Worm (Caenorhabditis elegans) whole organism, L4 larva: ENCODE measurements around the gene F08H9.3.

Experiments
- F26F4.8 ChIP-seq: fragments of 200-800 bp; sonication (Bioruptor generic); conservative IDR thresholded peaks from 2 replicates; pipeline ENCODE4 v1.3.6; 2022; ENCODE audit warnings: missing genetic modification characterization, missing compliant biosample characterization
- F44E2.7 ChIP-seq: fragments of 200-800 bp; sonication (Bioruptor generic); IDR thresholded peaks from 2 replicates; pipeline ENCODE4 v2.1.2; 2022; ENCODE audit warnings: missing genetic modification characterization, missing compliant biosample characterization
- F49E8.2 ChIP-seq: sonication (generic microtip); optimal IDR thresholded peaks from 2 replicates; lab custom pipeline; 2016; ENCODE audit warnings: missing compliant biosample characterization, mild to moderate bottlenecking, missing genetic modification characterization, borderline replicate concordance
- R02D3.7 ChIP-seq: fragments of 150-350 bp; sonication (generic microtip); optimal IDR thresholded peaks from 3 replicates; lab custom pipeline; 2014; ENCODE audit warnings: missing biosample characterization, missing genetic modification characterization
- T26A8.4 ChIP-seq: fragments of 200-800 bp; sonication (Bioruptor generic); IDR thresholded peaks from 2 replicates; pipeline ENCODE4 v1.3.6; 2022; ENCODE audit warnings: missing genetic modification characterization, missing compliant biosample characterization
- Y48G9A.11 ChIP-seq: fragments of 200-800 bp; sonication (Bioruptor generic); IDR thresholded peaks from 2 replicates; pipeline ENCODE4 v1.3.6; 2022; ENCODE audit warnings: missing genetic modification reagents, missing genetic modification characterization, missing compliant biosample characterization
- Y5F2A.4 ChIP-seq: fragments of 200-800 bp; sonication (Bioruptor generic); optimal IDR thresholded peaks from 2 replicates; lab custom pipeline; 2018; ENCODE audit warnings: mild to moderate bottlenecking, missing genetic modification characterization, missing compliant biosample characterization
- Y75B8A.6 ChIP-seq: fragments of 200-800 bp; sonication (Bioruptor generic); IDR thresholded peaks from 2 replicates; pipeline ENCODE4 v1.3.6; 2022; ENCODE audit warnings: missing genetic modification reagents, missing genetic modification characterization, missing compliant biosample characterization
- ZK546.5 ChIP-seq, 2 experiments: sonication (generic microtip); optimal IDR thresholded peaks; 2 replicates each; lab custom pipeline; 2017; ENCODE audit warnings: missing biosample characterization in 2 of 2, missing genetic modification characterization in 2 of 2
- aly-2 ChIP-seq: sonication (generic microtip); optimal IDR thresholded peaks from 2 replicates; lab custom pipeline; 2018; ENCODE audit warnings: missing biosample characterization, missing genetic modification characterization
- arid-1 ChIP-seq: fragments of 200-800 bp; sonication (Bioruptor generic); conservative IDR thresholded peaks from 2 replicates; pipeline ENCODE4 v1.3.6; 2022; ENCODE audit warnings: missing genetic modification reagents, missing genetic modification characterization, missing compliant biosample characterization
- attf-4 ChIP-seq: sonication (generic microtip); optimal IDR thresholded peaks from 3 replicates; lab custom pipeline; 2017; ENCODE audit warnings: missing biosample characterization, missing genetic modification characterization
- ceh-32 ChIP-seq: sonication (generic microtip); optimal IDR thresholded peaks from 2 replicates; lab custom pipeline; 2016; ENCODE audit warnings: mild to moderate bottlenecking, missing genetic modification characterization, missing compliant biosample characterization; ENCODE audit not compliant: poor library complexity
- ceh-62 ChIP-seq: sonication (generic microtip); optimal IDR thresholded peaks from 2 replicates; lab custom pipeline; 2017; ENCODE audit warnings: missing biosample characterization, missing genetic modification characterization
- cey-2 ChIP-seq: sonication (generic microtip); optimal IDR thresholded peaks from 3 replicates; lab custom pipeline; 2017; ENCODE audit warnings: missing genetic modification characterization, mild to moderate bottlenecking, missing compliant biosample characterization, antibody characterized with exemption, borderline replicate concordance; ENCODE audit not compliant: insufficient read depth
- daf-12 ChIP-seq: fragments of 150-350 bp; optimal IDR thresholded peaks from 2 replicates; lab custom pipeline; 2014; ENCODE audit warnings: missing biosample characterization, missing genetic modification reagents, missing genetic modification characterization
- dmd-8 ChIP-seq: fragments of 200-800 bp; sonication (Bioruptor generic); IDR thresholded peaks from 2 replicates; pipeline ENCODE4 v1.3.6; 2022; ENCODE audit warnings: missing genetic modification characterization, missing compliant biosample characterization
- dpl-1 ChIP-seq: fragments of 150-350 bp; optimal IDR thresholded peaks from 2 replicates; lab custom pipeline; 2014; ENCODE audit warnings: missing biosample characterization, missing genetic modification reagents, missing genetic modification characterization
- egl-43 ChIP-seq: fragments of 200-800 bp; sonication (Bioruptor generic); IDR thresholded peaks from 2 replicates; pipeline ENCODE4 v1.3.6; 2022; ENCODE audit warnings: missing genetic modification reagents, missing genetic modification characterization, missing compliant biosample characterization
- hif-1 ChIP-seq, 2 experiments: sonication (generic microtip); optimal IDR thresholded peaks; 2 replicates each; lab custom pipeline; 2016 to 2017; ENCODE audit warnings: missing compliant biosample characterization in 2 of 2, missing genetic modification characterization in 2 of 2, missing genetic modification reagents in 2 of 2, missing genotype in 2 of 2, mild to moderate bottlenecking in 1 of 2
- hlh-30 ChIP-seq: sonication (generic microtip); optimal IDR thresholded peaks from 2 replicates; lab custom pipeline; 2017; ENCODE audit warnings: antibody characterized with exemption, mild to moderate bottlenecking, missing genetic modification characterization, missing compliant biosample characterization; ENCODE audit not compliant: insufficient read depth
- hmg-1.1 ChIP-seq: fragments of 200-800 bp; sonication (Bioruptor generic); IDR thresholded peaks from 2 replicates; pipeline ENCODE4 v1.3.6; 2022; ENCODE audit warnings: missing genetic modification reagents, missing genetic modification characterization, missing compliant biosample characterization
- jun-1 ChIP-seq: fragments of 150-350 bp; optimal IDR thresholded peaks from 2 replicates; lab custom pipeline; 2014; ENCODE audit warnings: missing biosample characterization, missing genetic modification reagents, missing genetic modification characterization
- lin-1 ChIP-seq: fragments of 200-800 bp; sonication (Bioruptor generic); IDR thresholded peaks from 2 replicates; pipeline ENCODE4 v1.3.6; 2022; ENCODE audit warnings: missing genetic modification reagents, missing genetic modification characterization, missing compliant biosample characterization
- lin-15B ChIP-seq: fragments of 150-350 bp; sonication (generic microtip); optimal IDR thresholded peaks from 3 replicates; lab custom pipeline; 2014; ENCODE audit warnings: missing biosample characterization, missing genetic modification characterization
- lin-38 ChIP-seq: fragments of 200-800 bp; sonication (Bioruptor generic); IDR thresholded peaks from 2 replicates; pipeline ENCODE4 v1.3.6; 2022; ENCODE audit warnings: missing genetic modification reagents, missing genetic modification characterization, missing compliant biosample characterization
- madf-5 ChIP-seq, 2 experiments: fragments of 200-800 bp; sonication (Bioruptor generic); IDR thresholded peaks; 2 replicates each; pipeline ENCODE4 v1.3.6; 2022; ENCODE audit warnings: missing compliant biosample characterization in 2 of 2, missing genetic modification characterization in 2 of 2
- mes-2 ChIP-seq: sonication (generic microtip); optimal IDR thresholded peaks from 2 replicates; lab custom pipeline; 2016; ENCODE audit warnings: missing genotype, mild to moderate bottlenecking, missing genetic modification characterization, missing compliant biosample characterization; ENCODE audit not compliant: poor library complexity, severe bottlenecking
- mxl-2 ChIP-seq: fragments of 200-800 bp; sonication (Bioruptor generic); conservative IDR thresholded peaks from 2 replicates; pipeline ENCODE4 v1.3.6; 2022; ENCODE audit warnings: missing genetic modification reagents, missing genetic modification characterization, missing compliant biosample characterization
- nhr-10 ChIP-seq: fragments of 150-350 bp; optimal IDR thresholded peaks from 2 replicates; lab custom pipeline; 2014; ENCODE audit warnings: missing biosample characterization, missing genetic modification characterization
- nhr-102 ChIP-seq: sonication (generic microtip); optimal IDR thresholded peaks from 2 replicates; lab custom pipeline; 2016; ENCODE audit warnings: mild to moderate bottlenecking, missing genetic modification characterization, moderate library complexity, missing compliant biosample characterization
- nhr-237 ChIP-seq: sonication (generic microtip); optimal IDR thresholded peaks from 2 replicates; lab custom pipeline; 2017; ENCODE audit warnings: missing biosample characterization, missing genetic modification characterization
- nhr-25 ChIP-seq: sonication (generic microtip); optimal IDR thresholded peaks from 2 replicates; lab custom pipeline; 2017; ENCODE audit warnings: missing genetic modification characterization, mild to moderate bottlenecking, missing compliant biosample characterization, antibody characterized with exemption, moderate library complexity, borderline replicate concordance; ENCODE audit not compliant: insufficient read depth
- nhr-28 ChIP-seq: fragments of 150-350 bp; optimal IDR thresholded peaks from 2 replicates; lab custom pipeline; 2014; ENCODE audit warnings: missing biosample characterization, missing genetic modification characterization
- nhr-42 ChIP-seq: fragments of 200-800 bp; sonication (Bioruptor generic); IDR thresholded peaks from 2 replicates; pipeline ENCODE4 v1.3.6; 2022; ENCODE audit warnings: missing genetic modification characterization, missing compliant biosample characterization
- pha-4 ChIP-seq, 2 experiments: fragments of 150-350 bp in 1 of 2; fragments of 200-800 bp in 1 of 2; sonication (Bioruptor generic) in 1 of 2; IDR thresholded peaks in 1 of 2; optimal IDR thresholded peaks in 1 of 2; 2 replicates each; pipeline versions ENCODE4 v1.3.6 to Lab custom; 2014 to 2022; ENCODE audit warnings: missing genetic modification characterization in 2 of 2, missing genetic modification reagents in 2 of 2, missing biosample characterization in 1 of 2, missing compliant biosample characterization in 1 of 2
- rbr-2 ChIP-seq: sonication (generic microtip); optimal IDR thresholded peaks from 2 replicates; lab custom pipeline; 2016; ENCODE audit warnings: missing genotype, missing genetic modification characterization, missing compliant biosample characterization
- saeg-2 ChIP-seq: fragments of 200-800 bp; sonication (Bioruptor generic); IDR thresholded peaks from 2 replicates; pipeline ENCODE4 v1.3.6; 2022; ENCODE audit warnings: missing genetic modification reagents, missing genetic modification characterization, missing compliant biosample characterization
- sdz-12 ChIP-seq: fragments of 200-800 bp; sonication (Bioruptor generic); optimal IDR thresholded peaks from 2 replicates; lab custom pipeline; 2018; ENCODE audit warnings: mild to moderate bottlenecking, missing genetic modification characterization, missing compliant biosample characterization
- set-16 ChIP-seq: fragments of 200-800 bp; sonication (Bioruptor generic); IDR thresholded peaks from 2 replicates; pipeline ENCODE4 v1.3.6; 2022; ENCODE audit warnings: missing genetic modification reagents, missing genetic modification characterization, missing compliant biosample characterization
- snpc-1.2 ChIP-seq: fragments of 200-800 bp; sonication (Bioruptor generic); IDR thresholded peaks from 2 replicates; pipeline ENCODE4 v1.3.6; 2022; ENCODE audit warnings: missing genetic modification reagents, missing genetic modification characterization, missing compliant biosample characterization
- snpc-4 ChIP-seq: fragments of 150-350 bp; optimal IDR thresholded peaks from 2 replicates; lab custom pipeline; 2014; ENCODE audit warnings: missing biosample characterization, missing genetic modification characterization
- spr-1 ChIP-seq: sonication (generic microtip); optimal IDR thresholded peaks from 2 replicates; lab custom pipeline; 2016; ENCODE audit warnings: mild to moderate bottlenecking, missing genetic modification characterization, missing compliant biosample characterization
- tag-97 ChIP-seq: fragments of 200-800 bp; sonication (Bioruptor generic); IDR thresholded peaks from 2 replicates; pipeline ENCODE4 v1.3.6; 2022; ENCODE audit warnings: missing genetic modification characterization, missing compliant biosample characterization
- unc-39 ChIP-seq: sonication (generic microtip); optimal IDR thresholded peaks from 2 replicates; lab custom pipeline; 2017; ENCODE audit warnings: missing biosample characterization, missing genetic modification characterization
- zfp-2 ChIP-seq: sonication (generic microtip); optimal IDR thresholded peaks from 2 replicates; lab custom pipeline; 2016; ENCODE audit warnings: mild to moderate bottlenecking, missing genetic modification characterization, missing compliant biosample characterization
- zip-11 ChIP-seq: fragments of 200-800 bp; sonication (Bioruptor generic); IDR thresholded peaks from 2 replicates; pipeline ENCODE4 v1.3.6; 2022; ENCODE audit warnings: missing genetic modification characterization, missing compliant biosample characterization

The F08H9.3 gene

ce11 chrV:14460122-14460521 is 3.0 kb downstream of the F08H9.3 start:
- TF ChIP-seq Y48G9A.11, result no peak
- TF ChIP-seq sdz-12 (GFP tag; lab: Kevin White, UChicago), result no peak
- TF ChIP-seq Y75B8A.6 (GFP tag; lab: Robert Waterston, UW), result no peak
- TF ChIP-seq nhr-102 (tag; lab: Kevin White, UChicago), result no peak
- no peak for TF ChIP-seq cey-2 (tag; lab: Kevin White, UChicago)
- no peak for TF ChIP-seq ceh-32 (tag; lab: Kevin White, UChicago)
- no peak for TF ChIP-seq nhr-25 (tag; lab: Kevin White, UChicago)
- TF ChIP-seq ceh-62 (tag; lab: Kevin White, UChicago), result no peak

- no peak for TF ChIP-seq spr-1 (tag; lab: Kevin White, UChicago)
- no peak for TF ChIP-seq attf-4 (tag; lab: Kevin White, UChicago)
- no peak for TF ChIP-seq lin-1 (GFP tag; lab: Robert Waterston, UW)
- no peak for TF ChIP-seq Y5F2A.4 (GFP tag; lab: Kevin White, UChicago)
- no peak for TF ChIP-seq nhr-42 (GFP tag; lab: Robert Waterston, UW)
- TF ChIP-seq nhr-28 (tag; lab: Kevin White, UChicago), result no peak
- no peak for TF ChIP-seq unc-39 (tag; lab: Kevin White, UChicago)
- no peak for TF ChIP-seq Y75B8A.6 (GFP tag; lab: Robert Waterston, UW)
- no peak for TF ChIP-seq F44E2.7 (GFP tag; lab: Robert Waterston, UW)
- TF ChIP-seq hif-1 (tag; optimal IDR thresholded peaks at IDR 0.05; lab: Kevin White, UChicago), result no peak
- TF ChIP-seq lin-15B (tag; lab: Kevin White, UChicago), result no peak
- no peak for TF ChIP-seq daf-12 (tag; lab: Kevin White, UChicago)
- no peak for TF ChIP-seq pha-4 (GFP tag; IDR thresholded peaks at IDR 0.05; lab: Robert Waterston, UW)
- no peak for TF ChIP-seq pha-4 (tag; optimal IDR thresholded peaks at IDR 0.05; lab: Kevin White, UChicago)
- TF ChIP-seq Y48G9A.11, result peak; percentile 62; the same call in 1 of the 2 replicates
- no peak for TF ChIP-seq tag-97 (GFP tag; lab: Robert Waterston, UW)
- TF ChIP-seq hmg-1.1 (GFP tag; lab: Robert Waterston, UW), result no peak
- no peak for TF ChIP-seq nhr-10 (tag; lab: Kevin White, UChicago)
- TF ChIP-seq saeg-2 (GFP tag; lab: Robert Waterston, UW), result no peak
- no peak for TF ChIP-seq F26F4.8
- no peak for TF ChIP-seq R02D3.7 (tag; lab: Kevin White, UChicago)
- no peak for TF ChIP-seq nhr-102 (tag; lab: Kevin White, UChicago)
- peak; percentile 75; the same call in 1 of the 2 replicates for TF ChIP-seq snpc-1.2
- TF ChIP-seq zip-11 (GFP tag; lab: Robert Waterston, UW), result no peak
- no peak for TF ChIP-seq madf-5 (GFP tag; IDR thresholded peaks at IDR 0.05; lab: Robert Waterston, UW)
- no peak for TF ChIP-seq T26A8.4 (GFP tag; lab: Robert Waterston, UW)
- TF ChIP-seq nhr-25 (tag; lab: Kevin White, UChicago), result no peak
- TF ChIP-seq mes-2 (tag; lab: Kevin White, UChicago), result peak; percentile 10
- no peak for TF ChIP-seq aly-2 (tag; lab: Kevin White, UChicago)
- TF ChIP-seq dmd-8, result no peak
- no peak for TF ChIP-seq hlh-30
- TF ChIP-seq ZK546.5 (tag; optimal IDR thresholded peaks at IDR 0.05; lab: Kevin White, UChicago), result no peak
- no peak for TF ChIP-seq jun-1 (tag; lab: Kevin White, UChicago)
- no peak for TF ChIP-seq mxl-2 (GFP tag; lab: Robert Waterston, UW)
- no peak for TF ChIP-seq rbr-2 (tag; lab: Kevin White, UChicago)
- no peak for TF ChIP-seq set-16
- no peak for TF ChIP-seq egl-43 (GFP tag; lab: Robert Waterston, UW)
- TF ChIP-seq snpc-4 (tag; lab: Kevin White, UChicago), result no peak
- TF ChIP-seq ceh-32 (tag; lab: Kevin White, UChicago), result no peak
- peak; percentile 85 for TF ChIP-seq F49E8.2 (tag; lab: Kevin White, UChicago)
- TF ChIP-seq dpl-1 (GFP tag; lab: Kevin White, UChicago), result no peak
- peak; percentile 52 for TF ChIP-seq lin-38 (GFP tag; lab: Robert Waterston, UW)
- peak; percentile 51; the same call in 1 of the 2 replicates for TF ChIP-seq arid-1 (GFP tag; lab: Robert Waterston, UW)
- no peak for TF ChIP-seq nhr-237 (tag; lab: Kevin White, UChicago)
- no peak for TF ChIP-seq zfp-2 (tag; lab: Kevin White, UChicago)
Measured at ce11 chrV:14457070-14457469, 6.1 kb downstream of the F08H9.3 start, which contains the start of gene coh-3. coh-3 (plus strand) TSS chrV:14457422.
